Fruit fly (Drosophila melanogaster) whole organism, embryonic: ENCODE results near the gene vih.

Experiments
- CG10959 ChIP-seq: fragments of 200-800 bp; sonication (Bioruptor generic); IDR thresholded peaks from 2 replicates; pipeline ENCODE4 v1.3.6; 2022; ENCODE audit warnings: missing biosample characterization, missing genetic modification characterization
- CG11504 ChIP-seq: fragments of 200-800 bp; sonication (Bioruptor generic); optimal IDR thresholded peaks from 3 replicates; lab custom pipeline; 2019; ENCODE audit warnings: missing biosample characterization, mild to moderate bottlenecking, missing genetic modification characterization, moderate library complexity
- CG11560 ChIP-seq: fragments of 200-800 bp; sonication (Bioruptor generic); IDR thresholded peaks from 3 replicates; pipeline ENCODE4 v1.3.6; 2022; ENCODE audit warnings: missing biosample characterization, missing genetic modification characterization
- CG12769 ChIP-seq: fragments of 200-800 bp; sonication (Bioruptor generic); optimal IDR thresholded peaks from 2 replicates; lab custom pipeline; 2019; ENCODE audit warnings: missing biosample characterization, mild to moderate bottlenecking, missing genetic modification characterization, moderate library complexity
- CG13287 ChIP-seq: fragments of 200-800 bp; sonication (Bioruptor generic); IDR thresholded peaks from 2 replicates; pipeline ENCODE4 v1.3.6; 2022; ENCODE audit warnings: missing biosample characterization, missing genetic modification characterization; ENCODE audit not compliant: partially characterized antibody
- CG15073 ChIP-seq: fragments of 200-800 bp; sonication (Bioruptor generic); optimal IDR thresholded peaks from 2 replicates; lab custom pipeline; 2016; ENCODE audit warnings: missing biosample characterization, missing genetic modification characterization
- CG15479 ChIP-seq: fragments of 200-800 bp; sonication (Bioruptor generic); optimal IDR thresholded peaks from 3 replicates; lab custom pipeline; 2019; ENCODE audit warnings: missing biosample characterization, mild to moderate bottlenecking, missing genetic modification characterization, moderate library complexity
- CG15696 ChIP-seq: fragments of 200-800 bp; sonication (Bioruptor generic); optimal IDR thresholded peaks from 2 replicates; lab custom pipeline; 2019; ENCODE audit warnings: missing biosample characterization, mild to moderate bottlenecking, missing genetic modification characterization, moderate library complexity
- CG16813 ChIP-seq: fragments of 200-800 bp; sonication (Bioruptor generic); IDR thresholded peaks from 3 replicates; pipeline ENCODE4 v1.3.6; 2022; ENCODE audit warnings: missing biosample characterization, missing genetic modification characterization; ENCODE audit not compliant: partially characterized antibody
- CG17802 ChIP-seq: fragments of 200-800 bp; sonication (Bioruptor generic); optimal IDR thresholded peaks from 2 replicates; lab custom pipeline; 2018; ENCODE audit warnings: missing biosample characterization, mild to moderate bottlenecking, missing genetic modification characterization, moderate library complexity
- CG17829 ChIP-seq: fragments of 200-800 bp; optimal IDR thresholded peaks from 2 replicates; lab custom pipeline; 2019; ENCODE audit warnings: missing biosample characterization, mild to moderate bottlenecking, missing genetic modification characterization, moderate library complexity
- CG2116 ChIP-seq: fragments of 200-800 bp; sonication (Bioruptor generic); optimal IDR thresholded peaks from 3 replicates; lab custom pipeline; 2018; ENCODE audit warnings: missing biosample characterization, mild to moderate bottlenecking, missing genetic modification characterization
- CG3847 ChIP-seq: fragments of 200-800 bp; sonication (Bioruptor generic); IDR thresholded peaks from 2 replicates; pipeline ENCODE4 v1.3.6; 2022; ENCODE audit warnings: missing biosample characterization, missing genetic modification characterization
- CG4424 ChIP-seq: fragments of 200-800 bp; sonication (Bioruptor generic); optimal IDR thresholded peaks from 3 replicates; lab custom pipeline; 2016; ENCODE audit warnings: missing biosample characterization, missing genetic modification characterization
- CG6689 ChIP-seq: fragments of 200-800 bp; sonication (Bioruptor generic); IDR thresholded peaks from 2 replicates; pipeline ENCODE4 v1.3.6; 2022; ENCODE audit warnings: missing biosample characterization, missing genetic modification characterization
- CG8478 ChIP-seq: fragments of >200 bp; optimal IDR thresholded peaks from 2 replicates; lab custom pipeline; 2018
- CTCF ChIP-seq: fragments of 200-800 bp; sonication (Bioruptor generic); optimal IDR thresholded peaks from 2 replicates; lab custom pipeline; 2017; ENCODE audit warnings: missing biosample characterization, mild to moderate bottlenecking, missing genetic modification characterization, moderate library complexity
- Dad ChIP-seq: fragments of 200-800 bp; sonication (Bioruptor generic); optimal IDR thresholded peaks from 3 replicates; lab custom pipeline; 2016; ENCODE audit warnings: missing biosample characterization, missing genetic modification characterization
- Dip3 ChIP-seq: fragments of 200-800 bp; sonication (Bioruptor generic); optimal IDR thresholded peaks from 3 replicates; lab custom pipeline; 2016; ENCODE audit warnings: missing biosample characterization, missing genetic modification characterization
- ERR ChIP-seq: fragments of 200-800 bp; sonication (Bioruptor generic); optimal IDR thresholded peaks from 2 replicates; lab custom pipeline; 2016; ENCODE audit warnings: missing biosample characterization, missing genetic modification characterization
- Fer2 ChIP-seq: fragments of 200-800 bp; sonication (Bioruptor generic); optimal IDR thresholded peaks from 2 replicates; lab custom pipeline; 2018; ENCODE audit warnings: missing biosample characterization, mild to moderate bottlenecking, missing genetic modification characterization, moderate library complexity
- H2.0 ChIP-seq: fragments of 200-800 bp; sonication (Bioruptor generic); IDR thresholded peaks from 2 replicates; pipeline ENCODE4 v1.3.6; 2022; ENCODE audit warnings: missing biosample characterization, missing genetic modification characterization
- Hmr ChIP-seq: fragments of 200-800 bp; sonication (Bioruptor generic); optimal IDR thresholded peaks from 3 replicates; lab custom pipeline; 2017; ENCODE audit warnings: mild to moderate bottlenecking, missing biosample characterization, missing genetic modification reagents, missing genetic modification characterization
- Hr3 ChIP-seq: fragments of 200-800 bp; sonication (Bioruptor generic); optimal IDR thresholded peaks from 3 replicates; lab custom pipeline; 2016; ENCODE audit warnings: missing biosample characterization, missing genetic modification characterization
- Hr39 ChIP-seq: fragments of >200 bp; optimal IDR thresholded peaks from 2 replicates; lab custom pipeline; 2017
- Mes4 ChIP-seq: fragments of 200-800 bp; sonication (Bioruptor generic); optimal IDR thresholded peaks from 2 replicates; lab custom pipeline; 2016; ENCODE audit warnings: missing biosample characterization, missing genetic modification characterization
- Nf-YB ChIP-seq: fragments of 200-800 bp; sonication (Bioruptor generic); optimal IDR thresholded peaks from 3 replicates; lab custom pipeline; 2019; ENCODE audit warnings: missing biosample characterization, mild to moderate bottlenecking, missing genetic modification characterization, moderate library complexity
- Sin3A ChIP-seq: fragments of >200 bp; optimal IDR thresholded peaks from 2 replicates; lab custom pipeline; 2018
- Sry-δ ChIP-seq: fragments of 200-800 bp; sonication (Bioruptor generic); optimal IDR thresholded peaks from 2 replicates; lab custom pipeline; 2016; ENCODE audit warnings: missing biosample characterization, missing genetic modification characterization
- Taf1 ChIP-seq: fragments of 200-800 bp; sonication (Bioruptor generic); IDR thresholded peaks from 2 replicates; pipeline ENCODE4 v1.3.6; 2022; ENCODE audit warnings: missing biosample characterization, missing genetic modification characterization
- Vsx1 ChIP-seq: fragments of 200-800 bp; sonication (Bioruptor generic); optimal IDR thresholded peaks from 2 replicates; lab custom pipeline; 2017; ENCODE audit warnings: missing biosample characterization, mild to moderate bottlenecking, missing genetic modification characterization, missing genetic modification reagents
- ara ChIP-seq: fragments of 200-800 bp; sonication (Bioruptor generic); IDR thresholded peaks from 2 replicates; pipeline ENCODE4 v1.3.6; 2022; ENCODE audit warnings: missing biosample characterization, missing genetic modification characterization
- cg ChIP-seq: fragments of 200-800 bp; sonication (Bioruptor generic); optimal IDR thresholded peaks from 3 replicates; lab custom pipeline; 2019; ENCODE audit warnings: missing biosample characterization, mild to moderate bottlenecking, missing genetic modification characterization, moderate library complexity
- ci ChIP-seq: fragments of 200-800 bp; sonication (Bioruptor generic); IDR thresholded peaks from 3 replicates; pipeline ENCODE4 v1.3.6; 2022; ENCODE audit warnings: missing biosample characterization, missing genetic modification characterization
- crp ChIP-seq, 2 experiments: fragments of 200-800 bp; sonication (Bioruptor generic); optimal IDR thresholded peaks; 2 replicates in 1 of 2; 3 replicates in 1 of 2; lab custom pipeline; 2017; ENCODE audit warnings: missing biosample characterization in 2 of 2, missing genetic modification characterization in 2 of 2, mild to moderate bottlenecking in 1 of 2, moderate library complexity in 1 of 2
- fd102C ChIP-seq: fragments of 200-800 bp; sonication (Bioruptor generic); optimal IDR thresholded peaks from 2 replicates; lab custom pipeline; 2018; ENCODE audit warnings: missing biosample characterization, mild to moderate bottlenecking, missing genetic modification characterization, moderate library complexity
- gcm2 ChIP-seq: fragments of 200-800 bp; sonication (Bioruptor generic); optimal IDR thresholded peaks from 2 replicates; lab custom pipeline; 2016; ENCODE audit warnings: missing biosample characterization, missing genetic modification characterization
- gsb ChIP-seq: fragments of 200-800 bp; sonication (Bioruptor generic); IDR thresholded peaks from 2 replicates; pipeline ENCODE4 v1.3.6; 2022; ENCODE audit warnings: missing biosample characterization, missing genetic modification characterization
- hbn ChIP-seq: fragments of 200-800 bp; sonication (Bioruptor generic); IDR thresholded peaks from 2 replicates; pipeline ENCODE4 v1.3.6; 2022; ENCODE audit warnings: missing biosample characterization, missing genetic modification characterization; ENCODE audit not compliant: partially characterized antibody
- hth ChIP-seq: fragments of >200 bp; optimal IDR thresholded peaks from 2 replicates; lab custom pipeline; 2017; ENCODE audit warnings: inconsistent platforms
- lbe ChIP-seq: fragments of 200-800 bp; sonication (Bioruptor generic); optimal IDR thresholded peaks from 2 replicates; lab custom pipeline; 2016; ENCODE audit warnings: missing biosample characterization, mild to moderate bottlenecking, missing genetic modification characterization
- nom ChIP-seq: fragments of 200-800 bp; sonication (Bioruptor generic); optimal IDR thresholded peaks from 2 replicates; lab custom pipeline; 2017; ENCODE audit warnings: missing biosample characterization, missing genetic modification characterization, mild to moderate bottlenecking, moderate library complexity, missing genetic modification reagents
- otp ChIP-seq: fragments of 200-800 bp; sonication (Bioruptor generic); IDR thresholded peaks from 3 replicates; pipeline ENCODE4, ENCODE4 v1.3.6; 2022; ENCODE audit warnings: missing biosample characterization, missing genetic modification characterization
- pb ChIP-seq: fragments of 200-800 bp; sonication (Bioruptor generic); optimal IDR thresholded peaks from 3 replicates; lab custom pipeline; 2016; ENCODE audit warnings: missing biosample characterization, missing genetic modification characterization
- ranshi ChIP-seq: fragments of 200-800 bp; sonication (Bioruptor generic); IDR thresholded peaks from 2 replicates; pipeline ENCODE4 v1.3.6; 2022; ENCODE audit warnings: missing biosample characterization, missing genetic modification characterization
- sd ChIP-seq: fragments of 200-800 bp; sonication (Bioruptor generic); optimal IDR thresholded peaks from 3 replicates; lab custom pipeline; 2018; ENCODE audit warnings: missing biosample characterization, mild to moderate bottlenecking, missing genetic modification characterization, moderate library complexity
- so ChIP-seq: fragments of 200-800 bp; sonication (Bioruptor generic); IDR thresholded peaks from 3 replicates; pipeline ENCODE4 v1.3.6; 2022; ENCODE audit warnings: missing biosample characterization, missing genetic modification characterization
- tgo ChIP-seq: fragments of 200-800 bp; sonication (Bioruptor generic); IDR thresholded peaks from 3 replicates; pipeline ENCODE4 v1.3.6; 2022; ENCODE audit warnings: missing biosample characterization, missing genetic modification characterization
- tll ChIP-seq, 2 experiments: fragments of 200-800 bp in 1 of 2; fragments of >200 bp in 1 of 2; sonication (Bioruptor generic) in 1 of 2; optimal IDR thresholded peaks; 2 replicates each; lab custom pipeline; 2017 to 2019; ENCODE audit warnings: missing biosample characterization in 2 of 2, missing genetic modification characterization in 2 of 2, mild to moderate bottlenecking in 1 of 2, moderate library complexity in 1 of 2
- tna ChIP-seq: fragments of 200-800 bp; sonication (Bioruptor generic); IDR thresholded peaks from 2 replicates; pipeline ENCODE4 v1.3.6; 2022; ENCODE audit warnings: missing biosample characterization, missing genetic modification characterization; ENCODE audit not compliant: partially characterized antibody
- tup ChIP-seq: fragments of 200-800 bp; sonication (Bioruptor generic); optimal IDR thresholded peaks from 2 replicates; lab custom pipeline; 2016; ENCODE audit warnings: missing biosample characterization, mild to moderate bottlenecking, missing genetic modification characterization, moderate library complexity
- twi ChIP-seq: fragments of 200-800 bp; optimal IDR thresholded peaks from 2 replicates; lab custom pipeline; 2019; ENCODE audit warnings: missing biosample characterization, mild to moderate bottlenecking, missing genetic modification characterization, moderate library complexity
- z ChIP-seq: fragments of 200-800 bp; sonication (Bioruptor generic); IDR thresholded peaks from 3 replicates; pipeline ENCODE4 v1.3.6; 2022; ENCODE audit warnings: missing biosample characterization, missing genetic modification characterization

Gene vih

dm6 chr3L:12489952-12490351 lies 14.1 kb upstream of the vih start (continued):
- peak; percentile 43 for TF ChIP-seq nom
- TF ChIP-seq CTCF (GFP tag; lab: Kevin White, UChicago) = no peak
- TF ChIP-seq tgo (GFP tag; lab: Robert Waterston, UW) = no peak
- TF ChIP-seq CG13287 (GFP tag; lab: Robert Waterston, UW) = 0 out of 2 replicates have a peak, but pooled peaks have one; percentile 8
- TF ChIP-seq hbn (GFP tag; lab: Robert Waterston, UW) = peak; percentile 28; the same call in 1 of the 2 replicates
- TF ChIP-seq crp (GFP tag; optimal IDR thresholded peaks at IDR 0.05; lab: Kevin White, UChicago) = peak in 1 of 2 experiments; percentile 63
- no peak for TF ChIP-seq Hr39 (lab: Kevin White, UChicago)
- no peak for TF ChIP-seq CG10959 (GFP tag; lab: Robert Waterston, UW)
- no peak for TF ChIP-seq ara (GFP tag; lab: Robert Waterston, UW)
- no peak for TF ChIP-seq Dip3 (GFP tag; lab: Kevin White, UChicago)
- TF ChIP-seq CG11560 (tag; lab: Robert Waterston, UW) = no peak
- no peak for TF ChIP-seq gsb (GFP tag; lab: Robert Waterston, UW)
- TF ChIP-seq Mes4 (GFP tag; lab: Kevin White, UChicago) = no peak
- 0 out of 3 replicates have a peak, but pooled peaks have one; percentile 5 for TF ChIP-seq otp (GFP tag; lab: Robert Waterston, UW)
- TF ChIP-seq Fer2 (tag; lab: Kevin White, UChicago) = no peak
- 0 out of 3 replicates have a peak, but pooled peaks have one; percentile 37 for TF ChIP-seq ci (GFP tag; lab: Robert Waterston, UW)
- TF ChIP-seq CG2116 (GFP tag; lab: Kevin White, UChicago) = no peak
- TF ChIP-seq tna (GFP tag; lab: Robert Waterston, UW) = no peak
- no peak for TF ChIP-seq CG4424 (GFP tag; lab: Kevin White, UChicago)
- TF ChIP-seq hth (lab: Kevin White, UChicago) = no peak
- TF ChIP-seq tup (GFP tag; lab: Kevin White, UChicago) = no peak
- peak; percentile 77 for TF ChIP-seq sd (tag; lab: Kevin White, UChicago)
- TF ChIP-seq Dad (GFP tag; lab: Kevin White, UChicago) = no peak
- no peak for TF ChIP-seq CG15696 (tag; lab: Kevin White, UChicago)
- no peak for TF ChIP-seq ranshi (GFP tag; lab: Robert Waterston, UW)
- TF ChIP-seq Sry-δ = no peak
- TF ChIP-seq CG15073 (GFP tag; lab: Kevin White, UChicago) = no peak
- TF ChIP-seq H2.0 (GFP tag; lab: Robert Waterston, UW) = no peak
- no peak for TF ChIP-seq CG3847 (GFP tag; lab: Robert Waterston, UW)
- TF ChIP-seq fd102C (GFP tag; lab: Kevin White, UChicago) = no peak
- no peak for TF ChIP-seq twi (tag; lab: Kevin White, UChicago)
- no peak for TF ChIP-seq Nf-YB (GFP tag; lab: Kevin White, UChicago)
- TF ChIP-seq z (GFP tag; lab: Robert Waterston, UW) = no peak
- TF ChIP-seq Hr3 (GFP tag; lab: Kevin White, UChicago) = no peak
- no peak for TF ChIP-seq CG8478 (lab: Kevin White, UChicago)
- TF ChIP-seq cg (GFP tag; lab: Kevin White, UChicago) = no peak
- TF ChIP-seq so (GFP tag; lab: Robert Waterston, UW) = 0 out of 3 replicates have a peak, but pooled peaks have one; percentile 24
- TF ChIP-seq pb (GFP tag; lab: Kevin White, UChicago) = no peak
- no peak for TF ChIP-seq ERR
- TF ChIP-seq Sin3A (lab: Kevin White, UChicago) = no peak
- no peak for TF ChIP-seq Hmr
- no peak for TF ChIP-seq CG12769 (tag; lab: Kevin White, UChicago)
- TF ChIP-seq CG17829 (tag; lab: Kevin White, UChicago) = no peak
- TF ChIP-seq Vsx1 (GFP tag; lab: Kevin White, UChicago) = no peak
- TF ChIP-seq CG6689 (GFP tag; lab: Robert Waterston, UW) = no peak
- TF ChIP-seq CG16813 (GFP tag; lab: Robert Waterston, UW) = no peak
- TF ChIP-seq CG17802 (tag; lab: Kevin White, UChicago) = no peak
- TF ChIP-seq CG11504 (tag; lab: Kevin White, UChicago) = no peak
- peak; percentile 69 for TF ChIP-seq lbe (GFP tag; lab: Kevin White, UChicago)
- TF ChIP-seq Taf1 (GFP tag; lab: Robert Waterston, UW) = no peak
- TF ChIP-seq CG15479 (GFP tag; lab: Kevin White, UChicago) = no peak
- no peak for TF ChIP-seq gcm2 (GFP tag; lab: Kevin White, UChicago)
- no peak for TF ChIP-seq tll (GFP tag; optimal IDR thresholded peaks at IDR 0.05; lab: Kevin White, UChicago)
